Fruit fly (Drosophila melanogaster) whole organism, embryonic: Measurements from ENCODE around the gene eIF4A.

Experiments used
- ATbp ChIP-seq: fragments of 200-800 bp; sonication (Bioruptor generic); optimal IDR thresholded peaks from 2 replicates; lab custom pipeline; 2017; ENCODE audit warnings: missing biosample characterization, mild to moderate bottlenecking, missing genetic modification characterization, missing genetic modification reagents
- Aef1 ChIP-seq: fragments of 200-800 bp; sonication (Bioruptor generic); IDR thresholded peaks from 3 replicates; pipeline ENCODE4 v1.3.6; 2022; ENCODE audit warnings: missing biosample characterization, missing genetic modification characterization
- CG10267 ChIP-seq: fragments of 200-800 bp; sonication (Bioruptor generic); optimal IDR thresholded peaks from 2 replicates; lab custom pipeline; 2018; ENCODE audit warnings: missing biosample characterization, mild to moderate bottlenecking, missing genetic modification characterization, moderate library complexity
- CG10654 ChIP-seq: fragments of 200-800 bp; sonication (Bioruptor generic); optimal IDR thresholded peaks from 2 replicates; lab custom pipeline; 2016; ENCODE audit warnings: missing biosample characterization, missing genetic modification characterization
- CG12391 ChIP-seq: fragments of 200-800 bp; sonication (Bioruptor generic); optimal IDR thresholded peaks from 3 replicates; lab custom pipeline; 2018; ENCODE audit warnings: missing biosample characterization, mild to moderate bottlenecking, missing genetic modification characterization, moderate library complexity
- CG13296 ChIP-seq: fragments of 200-800 bp; sonication (Bioruptor generic); optimal IDR thresholded peaks from 3 replicates; lab custom pipeline; 2018; ENCODE audit warnings: missing biosample characterization, mild to moderate bottlenecking, missing genetic modification characterization
- CG13624 ChIP-seq: fragments of 200-800 bp; sonication (Bioruptor generic); optimal IDR thresholded peaks from 2 replicates; lab custom pipeline; 2016; ENCODE audit warnings: missing biosample characterization, missing genetic modification characterization
- CG13894 ChIP-seq: fragments of 200-800 bp; sonication (Bioruptor generic); optimal IDR thresholded peaks from 3 replicates; lab custom pipeline; 2018; ENCODE audit warnings: missing biosample characterization, mild to moderate bottlenecking, missing genetic modification characterization, moderate library complexity
- CG15073 ChIP-seq: fragments of 200-800 bp; sonication (Bioruptor generic); optimal IDR thresholded peaks from 2 replicates; lab custom pipeline; 2016; ENCODE audit warnings: missing biosample characterization, missing genetic modification characterization
- CG17359 ChIP-seq: fragments of 200-800 bp; sonication (Bioruptor generic); optimal IDR thresholded peaks from 3 replicates; lab custom pipeline; 2018; ENCODE audit warnings: missing biosample characterization, mild to moderate bottlenecking, missing genetic modification characterization, moderate library complexity
- CG17385 ChIP-seq: fragments of 200-800 bp; sonication (Bioruptor generic); optimal IDR thresholded peaks from 3 replicates; lab custom pipeline; 2018; ENCODE audit warnings: missing biosample characterization, mild to moderate bottlenecking, missing genetic modification characterization
- CG18262 ChIP-seq: fragments of 200-800 bp; optimal IDR thresholded peaks from 3 replicates; lab custom pipeline; 2019; ENCODE audit warnings: missing biosample characterization, mild to moderate bottlenecking, missing genetic modification characterization, moderate library complexity
- CG2712 ChIP-seq: fragments of 200-800 bp; optimal IDR thresholded peaks from 3 replicates; lab custom pipeline; 2019; ENCODE audit warnings: missing biosample characterization, mild to moderate bottlenecking, missing genetic modification characterization, moderate library complexity
- CG3281 ChIP-seq: fragments of 200-800 bp; sonication (Bioruptor generic); optimal IDR thresholded peaks from 3 replicates; lab custom pipeline; 2017; ENCODE audit warnings: missing biosample characterization, mild to moderate bottlenecking, missing genetic modification characterization
- CG42726 ChIP-seq: fragments of 200-800 bp; sonication (Bioruptor generic); IDR thresholded peaks from 2 replicates; pipeline ENCODE4 v1.3.6; 2022; ENCODE audit warnings: missing biosample characterization, missing genetic modification characterization; ENCODE audit not compliant: partially characterized antibody
- CG7839 ChIP-seq: fragments of 200-800 bp; sonication (Bioruptor generic); optimal IDR thresholded peaks from 3 replicates; lab custom pipeline; 2018; ENCODE audit warnings: missing biosample characterization, mild to moderate bottlenecking, missing genetic modification characterization, moderate library complexity
- CG7963 ChIP-seq: fragments of 200-800 bp; sonication (Bioruptor generic); IDR thresholded peaks from 3 replicates; pipeline ENCODE4 v1.3.6; 2022; ENCODE audit warnings: missing biosample characterization, missing genetic modification characterization; ENCODE audit not compliant: partially characterized antibody
- CG8290 ChIP-seq, 3 experiments: fragments of 200-800 bp; sonication (Bioruptor generic); optimal IDR thresholded peaks; 2 replicates each; lab custom pipeline; 2016 to 2019; ENCODE audit warnings: missing biosample characterization in 3 of 3, missing genetic modification characterization in 3 of 3, mild to moderate bottlenecking in 2 of 3, moderate library complexity in 1 of 3
- CG9437 ChIP-seq: fragments of 200-800 bp; sonication (Bioruptor generic); optimal IDR thresholded peaks from 2 replicates; lab custom pipeline; 2018; ENCODE audit warnings: missing biosample characterization, mild to moderate bottlenecking, missing genetic modification characterization
- CG9876 ChIP-seq: fragments of 200-800 bp; sonication (Bioruptor generic); optimal IDR thresholded peaks from 2 replicates; lab custom pipeline; 2016; ENCODE audit warnings: missing biosample characterization, missing genetic modification characterization
- CTCF ChIP-seq: fragments of 200-800 bp; sonication (Bioruptor generic); optimal IDR thresholded peaks from 2 replicates; lab custom pipeline; 2017; ENCODE audit warnings: missing biosample characterization, mild to moderate bottlenecking, missing genetic modification characterization, moderate library complexity
- Dek ChIP-seq: fragments of 200-800 bp; sonication (Bioruptor generic); optimal IDR thresholded peaks from 3 replicates; lab custom pipeline; 2019; ENCODE audit warnings: missing biosample characterization, mild to moderate bottlenecking, missing genetic modification characterization, moderate library complexity
- Fer1 ChIP-seq: fragments of 200-800 bp; sonication (Bioruptor generic); optimal IDR thresholded peaks from 2 replicates; lab custom pipeline; 2017; ENCODE audit warnings: missing biosample characterization, mild to moderate bottlenecking, missing genetic modification characterization
- Mes4 ChIP-seq: fragments of 200-800 bp; sonication (Bioruptor generic); optimal IDR thresholded peaks from 2 replicates; lab custom pipeline; 2016; ENCODE audit warnings: missing biosample characterization, missing genetic modification characterization
- NC2β ChIP-seq: fragments of 200-800 bp; sonication (Bioruptor generic); optimal IDR thresholded peaks from 2 replicates; lab custom pipeline; 2016; ENCODE audit warnings: missing biosample characterization, missing genetic modification characterization
- Nf-YA ChIP-seq: fragments of 200-800 bp; sonication (Bioruptor generic); IDR thresholded peaks from 2 replicates; pipeline ENCODE4 v1.3.6; 2022; ENCODE audit warnings: missing biosample characterization, missing genetic modification characterization
- Oli ChIP-seq: fragments of 200-800 bp; sonication (Bioruptor generic); optimal IDR thresholded peaks from 2 replicates; lab custom pipeline; 2018; ENCODE audit warnings: missing biosample characterization, mild to moderate bottlenecking, missing genetic modification characterization, moderate library complexity
- Six4 ChIP-seq: fragments of 200-800 bp; sonication (Bioruptor generic); optimal IDR thresholded peaks from 2 replicates; lab custom pipeline; 2016; ENCODE audit warnings: missing biosample characterization, missing genetic modification characterization
- ac ChIP-seq: fragments of 200-800 bp; sonication (Bioruptor generic); optimal IDR thresholded peaks from 3 replicates; lab custom pipeline; 2017; ENCODE audit warnings: missing biosample characterization, mild to moderate bottlenecking, missing genetic modification characterization
- ash1 ChIP-seq: fragments of 200-800 bp; sonication (Bioruptor generic); optimal IDR thresholded peaks from 2 replicates; lab custom pipeline; 2018; ENCODE audit warnings: missing biosample characterization, mild to moderate bottlenecking, missing genetic modification characterization
- chn ChIP-seq: fragments of 200-800 bp; sonication (Bioruptor generic); optimal IDR thresholded peaks from 2 replicates; lab custom pipeline; 2016; ENCODE audit warnings: missing biosample characterization, missing genetic modification characterization
- crol ChIP-seq: fragments of 200-800 bp; sonication (Bioruptor generic); IDR thresholded peaks from 2 replicates; pipeline ENCODE4 v1.3.6; 2022; ENCODE audit warnings: missing biosample characterization, missing genetic modification characterization
- dmrt11E ChIP-seq: fragments of 200-800 bp; sonication (Bioruptor generic); optimal IDR thresholded peaks from 3 replicates; lab custom pipeline; 2018; ENCODE audit warnings: missing biosample characterization, mild to moderate bottlenecking, missing genetic modification characterization, moderate library complexity
- ems ChIP-seq: fragments of 200-800 bp; sonication (Bioruptor generic); optimal IDR thresholded peaks from 3 replicates; lab custom pipeline; 2016; ENCODE audit warnings: missing biosample characterization, missing genetic modification characterization
- gfzf ChIP-seq: fragments of 200-800 bp; sonication (Bioruptor generic); optimal IDR thresholded peaks from 2 replicates; lab custom pipeline; 2016; ENCODE audit warnings: missing biosample characterization, mild to moderate bottlenecking, missing genetic modification characterization, moderate library complexity
- her ChIP-seq: fragments of 200-800 bp; sonication (Bioruptor generic); optimal IDR thresholded peaks from 2 replicates; lab custom pipeline; 2016; ENCODE audit warnings: missing biosample characterization, missing genetic modification characterization
- insv ChIP-seq, 2 experiments: fragments of 200-800 bp; sonication (Bioruptor generic); optimal IDR thresholded peaks; 3 replicates each; lab custom pipeline; 2016 to 2018; ENCODE audit warnings: missing biosample characterization in 2 of 2, missing genetic modification characterization in 2 of 2
- lilli ChIP-seq: fragments of 200-800 bp; sonication (Bioruptor generic); optimal IDR thresholded peaks from 3 replicates; lab custom pipeline; 2016; ENCODE audit warnings: missing biosample characterization, missing genetic modification characterization
- luna ChIP-seq: fragments of 200-800 bp; sonication (Bioruptor generic); optimal IDR thresholded peaks from 2 replicates; lab custom pipeline; 2016; ENCODE audit warnings: missing biosample characterization, missing genetic modification characterization
- odd ChIP-seq: fragments of 200-800 bp; sonication (Bioruptor generic); optimal IDR thresholded peaks from 2 replicates; lab custom pipeline; 2017; ENCODE audit warnings: missing biosample characterization, mild to moderate bottlenecking, missing genetic modification characterization
- onecut ChIP-seq: fragments of 200-800 bp; sonication (Bioruptor generic); IDR thresholded peaks from 2 replicates; pipeline ENCODE4 v1.3.6; 2022; ENCODE audit warnings: missing biosample characterization, missing genetic modification characterization
- pan ChIP-seq, 4 experiments: fragments of >200 bp in 3 of 4; fragments of 200-800 bp in 1 of 4; sonication (Bioruptor generic) in 1 of 4; optimal IDR thresholded peaks in 3 of 4; IDR thresholded peaks in 1 of 4; 2 replicates each; pipeline versions ENCODE4 v1.3.6 to Lab custom; 2017 to 2022; ENCODE audit warnings: missing biosample characterization in 2 of 4, missing genetic modification characterization in 2 of 4, mixed read lengths in 1 of 4
- pb ChIP-seq: fragments of 200-800 bp; sonication (Bioruptor generic); optimal IDR thresholded peaks from 3 replicates; lab custom pipeline; 2016; ENCODE audit warnings: missing biosample characterization, missing genetic modification characterization
- pnt ChIP-seq: fragments of 200-800 bp; sonication (Bioruptor generic); optimal IDR thresholded peaks from 3 replicates; lab custom pipeline; 2016; ENCODE audit warnings: missing biosample characterization, missing genetic modification characterization
- pros ChIP-seq: fragments of 200-800 bp; sonication (Bioruptor generic); optimal IDR thresholded peaks from 3 replicates; lab custom pipeline; 2019; ENCODE audit warnings: missing biosample characterization, mild to moderate bottlenecking, missing genetic modification characterization, moderate library complexity
- pzg ChIP-seq: fragments of 200-800 bp; sonication (Bioruptor generic); optimal IDR thresholded peaks from 3 replicates; lab custom pipeline; 2018; ENCODE audit warnings: missing biosample characterization, mild to moderate bottlenecking, missing genetic modification characterization, moderate library complexity
- slp2 ChIP-seq: fragments of 200-800 bp; sonication (Bioruptor generic); optimal IDR thresholded peaks from 2 replicates; lab custom pipeline; 2016; ENCODE audit warnings: missing biosample characterization, missing genetic modification characterization
- so ChIP-seq: fragments of 200-800 bp; sonication (Bioruptor generic); IDR thresholded peaks from 3 replicates; pipeline ENCODE4 v1.3.6; 2022; ENCODE audit warnings: missing biosample characterization, missing genetic modification characterization
- sqz ChIP-seq: fragments of 200-800 bp; sonication (Bioruptor generic); optimal IDR thresholded peaks from 3 replicates; lab custom pipeline; 2018; ENCODE audit warnings: missing biosample characterization, mild to moderate bottlenecking, missing genetic modification characterization

Gene eIF4A

dm6 chr2L:5982334-5982987, 897 bp downstream of the eIF4A start (continued):
- TF ChIP-seq Aef1 (GFP tag; lab: Robert Waterston, UW) (no peak), CG3281 (GFP tag; lab: Kevin White, UChicago) (no peak), her (GFP tag; lab: Kevin White, UChicago) (peak; percentile 41), CG15073 (GFP tag; lab: Kevin White, UChicago) (no peak), CTCF (peak; percentile 35), Fer1 (GFP tag; lab: Kevin White, UChicago) (peak; percentile 47), CG12391 (tag; lab: Kevin White, UChicago) (peak; percentile 27), CG9437 (GFP tag; lab: Kevin White, UChicago) (peak; percentile 99), CG10654 (no peak), crol (GFP tag; lab: Robert Waterston, UW) (no peak), NC2β (GFP tag; lab: Kevin White, UChicago) (no peak), CG8290 (GFP tag; optimal IDR thresholded peaks at IDR 0.05; lab: Kevin White, UChicago) (peak; percentile 72), CG8290 (tag; optimal IDR thresholded peaks at IDR 0.05; lab: Kevin White, UChicago) (peak; percentile 84 to 95), Nf-YA (GFP tag; lab: Robert Waterston, UW) (no peak), odd (GFP tag; lab: Kevin White, UChicago) (peak; percentile 34), slp2 (GFP tag; lab: Kevin White, UChicago) (no peak), CG17385 (GFP tag; lab: Kevin White, UChicago) (peak; percentile 4), CG10267 (tag; lab: Kevin White, UChicago) (peak; percentile 88), ems (peak; percentile 44), CG9876 (no peak), lilli (GFP tag; lab: Kevin White, UChicago) (peak; percentile 57), Oli (tag; lab: Kevin White, UChicago) (peak; percentile 4), ash1 (GFP tag; lab: Kevin White, UChicago) (peak; percentile 31), luna (GFP tag; lab: Kevin White, UChicago) (no peak), Six4 (GFP tag; lab: Kevin White, UChicago) (peak; percentile 8), onecut (GFP tag; lab: Robert Waterston, UW) (peak; percentile 56), CG17359 (tag; lab: Kevin White, UChicago) (peak; percentile 9), CG18262 (tag; lab: Kevin White, UChicago) (peak; percentile 11), pb (GFP tag; lab: Kevin White, UChicago) (peak; percentile 61), pnt (GFP tag; lab: Kevin White, UChicago) (no peak), pzg (GFP tag; lab: Kevin White, UChicago) (peak; percentile 47), CG13624 (GFP tag; lab: Kevin White, UChicago) (peak; percentile 53), Mes4 (GFP tag; lab: Kevin White, UChicago) (peak; percentile 23), chn (GFP tag; lab: Kevin White, UChicago) (peak; percentile 38), sqz (peak; percentile 8), Dek (peak; percentile 41), CG13296 (GFP tag; lab: Kevin White, UChicago) (peak; percentile 52), CG7963 (GFP tag; lab: Robert Waterston, UW) (no peak), insv (GFP tag; optimal IDR thresholded peaks at IDR 0.05; lab: Kevin White, UChicago) (peak in 1 of 2 experiments; percentile 62), pan (optimal IDR thresholded peaks at IDR 0.05; lab: Kevin White, UChicago) (no peak), pan (GFP tag; optimal IDR thresholded peaks at IDR 0.05 in 1 of 2, IDR thresholded peaks at IDR 0.05 in 1 of 2) (no peak), gfzf (no peak), CG13894 (tag; lab: Kevin White, UChicago) (peak; percentile 68), CG42726 (GFP tag; lab: Robert Waterston, UW) (no peak), ac (peak; percentile 29), pros (GFP tag; lab: Kevin White, UChicago) (peak; percentile 14), dmrt11E (tag; lab: Kevin White, UChicago) (no peak), so (no peak), CG7839 (tag; lab: Kevin White, UChicago) (peak; percentile 20), ATbp (GFP tag; lab: Kevin White, UChicago) (no peak), CG2712 (tag; lab: Kevin White, UChicago) (peak; percentile 42)
